Worm (Caenorhabditis elegans) whole organism, L4 larva: ENCODE data around the gene ZK813.7.

ENCODE experiments used
- F26F4.8 ChIP-seq: fragments of 200-800 bp; sonication (Bioruptor generic); conservative IDR thresholded peaks from 2 replicates; pipeline ENCODE4 v1.3.6; 2022; ENCODE audit warnings: missing genetic modification characterization, missing compliant biosample characterization
- F49E8.2 ChIP-seq: sonication (generic microtip); optimal IDR thresholded peaks from 2 replicates; lab custom pipeline; 2016; ENCODE audit warnings: missing compliant biosample characterization, mild to moderate bottlenecking, missing genetic modification characterization, borderline replicate concordance
- T20F7.1 ChIP-seq: fragments of 200-800 bp; sonication (Bioruptor generic); optimal IDR thresholded peaks from 2 replicates; lab custom pipeline; 2018; ENCODE audit warnings: mild to moderate bottlenecking, missing genetic modification characterization, missing compliant biosample characterization
- T26A8.4 ChIP-seq: fragments of 200-800 bp; sonication (Bioruptor generic); IDR thresholded peaks from 2 replicates; pipeline ENCODE4 v1.3.6; 2022; ENCODE audit warnings: missing genetic modification characterization, missing compliant biosample characterization
- Y48G9A.11 ChIP-seq: fragments of 200-800 bp; sonication (Bioruptor generic); IDR thresholded peaks from 2 replicates; pipeline ENCODE4 v1.3.6; 2022; ENCODE audit warnings: missing genetic modification reagents, missing genetic modification characterization, missing compliant biosample characterization
- Y5F2A.4 ChIP-seq: fragments of 200-800 bp; sonication (Bioruptor generic); optimal IDR thresholded peaks from 2 replicates; lab custom pipeline; 2018; ENCODE audit warnings: mild to moderate bottlenecking, missing genetic modification characterization, missing compliant biosample characterization
- Y75B8A.6 ChIP-seq: fragments of 200-800 bp; sonication (Bioruptor generic); IDR thresholded peaks from 2 replicates; pipeline ENCODE4 v1.3.6; 2022; ENCODE audit warnings: missing genetic modification reagents, missing genetic modification characterization, missing compliant biosample characterization
- ZK337.2 ChIP-seq: fragments of 200-800 bp; sonication (Bioruptor generic); IDR thresholded peaks from 2 replicates; pipeline ENCODE4 v1.3.6; 2022; ENCODE audit warnings: missing genetic modification reagents, missing genetic modification characterization, missing compliant biosample characterization
- aha-1 ChIP-seq: fragments of 150-350 bp; peaks from one replicate; lab custom pipeline; 2014; ENCODE audit warnings: missing biosample characterization, missing genetic modification characterization
- ama-1 ChIP-seq: fragments of 150-350 bp; optimal IDR thresholded peaks from 2 replicates; lab custom pipeline; 2014; ENCODE audit warnings: inconsistent platforms, mixed read lengths
- arid-1 ChIP-seq: fragments of 200-800 bp; sonication (Bioruptor generic); conservative IDR thresholded peaks from 2 replicates; pipeline ENCODE4 v1.3.6; 2022; ENCODE audit warnings: missing genetic modification reagents, missing genetic modification characterization, missing compliant biosample characterization
- attf-4 ChIP-seq: sonication (generic microtip); optimal IDR thresholded peaks from 3 replicates; lab custom pipeline; 2017; ENCODE audit warnings: missing biosample characterization, missing genetic modification characterization
- ceh-20 ChIP-seq: fragments of 200-800 bp; sonication (Bioruptor generic); IDR thresholded peaks from 2 replicates; pipeline ENCODE4 v1.3.6; 2022; ENCODE audit warnings: missing genetic modification reagents, missing genetic modification characterization, missing compliant biosample characterization
- ceh-32 ChIP-seq: sonication (generic microtip); optimal IDR thresholded peaks from 2 replicates; lab custom pipeline; 2016; ENCODE audit warnings: mild to moderate bottlenecking, missing genetic modification characterization, missing compliant biosample characterization; ENCODE audit not compliant: poor library complexity
- ceh-44 ChIP-seq: fragments of 200-800 bp; sonication (Bioruptor generic); IDR thresholded peaks from 2 replicates; pipeline ENCODE4 v1.3.6; 2022; ENCODE audit warnings: missing genetic modification reagents, missing genetic modification characterization, missing compliant biosample characterization
- ceh-82 ChIP-seq: sonication (generic microtip); optimal IDR thresholded peaks from 2 replicates; lab custom pipeline; 2017; ENCODE audit warnings: missing biosample characterization, missing genetic modification characterization
- ctbp-1 ChIP-seq: fragments of 200-800 bp; sonication (Bioruptor generic); IDR thresholded peaks from 2 replicates; pipeline ENCODE4 v1.3.6; 2022; ENCODE audit warnings: missing genetic modification reagents, missing genetic modification characterization, missing compliant biosample characterization
- daf-12 ChIP-seq: fragments of 150-350 bp; optimal IDR thresholded peaks from 2 replicates; lab custom pipeline; 2014; ENCODE audit warnings: missing biosample characterization, missing genetic modification reagents, missing genetic modification characterization
- daf-8 ChIP-seq: fragments of 200-800 bp; sonication (Bioruptor generic); IDR thresholded peaks from 2 replicates; pipeline ENCODE4 v1.3.6; 2022; ENCODE audit warnings: missing genetic modification characterization, missing compliant biosample characterization
- dmd-8 ChIP-seq: fragments of 200-800 bp; sonication (Bioruptor generic); IDR thresholded peaks from 2 replicates; pipeline ENCODE4 v1.3.6; 2022; ENCODE audit warnings: missing genetic modification characterization, missing compliant biosample characterization
- dpl-1 ChIP-seq: fragments of 150-350 bp; optimal IDR thresholded peaks from 2 replicates; lab custom pipeline; 2014; ENCODE audit warnings: missing biosample characterization, missing genetic modification reagents, missing genetic modification characterization
- fkh-10 ChIP-seq: fragments of 150-350 bp; optimal IDR thresholded peaks from 2 replicates; lab custom pipeline; 2014; ENCODE audit warnings: missing biosample characterization, missing genetic modification reagents, missing genetic modification characterization
- hif-1 ChIP-seq, 2 experiments: sonication (generic microtip); optimal IDR thresholded peaks; 2 replicates each; lab custom pipeline; 2016 to 2017; ENCODE audit warnings: missing compliant biosample characterization in 2 of 2, missing genetic modification characterization in 2 of 2, missing genetic modification reagents in 2 of 2, missing genotype in 2 of 2, mild to moderate bottlenecking in 1 of 2
- hlh-30 ChIP-seq: sonication (generic microtip); optimal IDR thresholded peaks from 2 replicates; lab custom pipeline; 2017; ENCODE audit warnings: antibody characterized with exemption, mild to moderate bottlenecking, missing genetic modification characterization, missing compliant biosample characterization; ENCODE audit not compliant: insufficient read depth
- jun-1 ChIP-seq: fragments of 150-350 bp; optimal IDR thresholded peaks from 2 replicates; lab custom pipeline; 2014; ENCODE audit warnings: missing biosample characterization, missing genetic modification reagents, missing genetic modification characterization
- lim-7 ChIP-seq: fragments of 200-800 bp; sonication (Bioruptor generic); IDR thresholded peaks from 2 replicates; pipeline ENCODE4 v1.3.6; 2022; ENCODE audit warnings: missing genetic modification characterization, missing compliant biosample characterization
- lin-1 ChIP-seq: fragments of 200-800 bp; sonication (Bioruptor generic); IDR thresholded peaks from 2 replicates; pipeline ENCODE4 v1.3.6; 2022; ENCODE audit warnings: missing genetic modification reagents, missing genetic modification characterization, missing compliant biosample characterization
- lin-39 ChIP-seq: fragments of 150-350 bp; optimal IDR thresholded peaks from 2 replicates; lab custom pipeline; 2014; ENCODE audit warnings: missing biosample characterization, missing genetic modification reagents, missing genetic modification characterization
- madf-5 ChIP-seq, 2 experiments: fragments of 200-800 bp; sonication (Bioruptor generic); IDR thresholded peaks; 2 replicates each; pipeline ENCODE4 v1.3.6; 2022; ENCODE audit warnings: missing compliant biosample characterization in 2 of 2, missing genetic modification characterization in 2 of 2
- madf-9 ChIP-seq: fragments of 200-800 bp; sonication (Bioruptor generic); conservative IDR thresholded peaks from 2 replicates; pipeline ENCODE4 v1.3.6; 2022; ENCODE audit warnings: missing genetic modification reagents, missing genetic modification characterization, missing compliant biosample characterization
- mep-1 ChIP-seq: fragments of 150-350 bp; sonication (generic microtip); optimal IDR thresholded peaks from 3 replicates; lab custom pipeline; 2014; ENCODE audit warnings: missing biosample characterization, missing genetic modification characterization
- mes-2 ChIP-seq: sonication (generic microtip); optimal IDR thresholded peaks from 2 replicates; lab custom pipeline; 2016; ENCODE audit warnings: missing genotype, mild to moderate bottlenecking, missing genetic modification characterization, missing compliant biosample characterization; ENCODE audit not compliant: poor library complexity, severe bottlenecking
- mxl-3 ChIP-seq: fragments of 200-800 bp; sonication (Bioruptor generic); optimal IDR thresholded peaks from 2 replicates; lab custom pipeline; 2018; ENCODE audit warnings: mild to moderate bottlenecking, missing genetic modification characterization, missing compliant biosample characterization
- nhr-10 ChIP-seq: fragments of 150-350 bp; optimal IDR thresholded peaks from 2 replicates; lab custom pipeline; 2014; ENCODE audit warnings: missing biosample characterization, missing genetic modification characterization
- nhr-237 ChIP-seq: sonication (generic microtip); optimal IDR thresholded peaks from 2 replicates; lab custom pipeline; 2017; ENCODE audit warnings: missing biosample characterization, missing genetic modification characterization
- nhr-28 ChIP-seq: fragments of 150-350 bp; optimal IDR thresholded peaks from 2 replicates; lab custom pipeline; 2014; ENCODE audit warnings: missing biosample characterization, missing genetic modification characterization
- nhr-41 ChIP-seq: fragments of 200-800 bp; sonication (Bioruptor generic); IDR thresholded peaks from 2 replicates; pipeline ENCODE4 v1.3.6; 2022; ENCODE audit warnings: missing genetic modification reagents, missing genetic modification characterization, missing compliant biosample characterization
- nhr-42 ChIP-seq: fragments of 200-800 bp; sonication (Bioruptor generic); IDR thresholded peaks from 2 replicates; pipeline ENCODE4 v1.3.6; 2022; ENCODE audit warnings: missing genetic modification characterization, missing compliant biosample characterization
- nhr-48 ChIP-seq: sonication (generic microtip); optimal IDR thresholded peaks from 2 replicates; lab custom pipeline; 2016; ENCODE audit warnings: mild to moderate bottlenecking, missing genetic modification characterization, missing compliant biosample characterization
- nhr-6 ChIP-seq: fragments of 150-350 bp; optimal IDR thresholded peaks from 2 replicates; lab custom pipeline; 2014; ENCODE audit warnings: missing biosample characterization, missing genetic modification characterization
- nhr-76 ChIP-seq: fragments of 150-350 bp; optimal IDR thresholded peaks from 2 replicates; lab custom pipeline; 2014; ENCODE audit warnings: missing biosample characterization, missing genetic modification characterization
- nhr-77 ChIP-seq: fragments of 150-350 bp; optimal IDR thresholded peaks from 2 replicates; lab custom pipeline; 2014; ENCODE audit warnings: missing biosample characterization, missing genetic modification characterization
- sdz-12 ChIP-seq: fragments of 200-800 bp; sonication (Bioruptor generic); optimal IDR thresholded peaks from 2 replicates; lab custom pipeline; 2018; ENCODE audit warnings: mild to moderate bottlenecking, missing genetic modification characterization, missing compliant biosample characterization
- set-16 ChIP-seq: fragments of 200-800 bp; sonication (Bioruptor generic); IDR thresholded peaks from 2 replicates; pipeline ENCODE4 v1.3.6; 2022; ENCODE audit warnings: missing genetic modification reagents, missing genetic modification characterization, missing compliant biosample characterization
- snpc-4 ChIP-seq: fragments of 150-350 bp; optimal IDR thresholded peaks from 2 replicates; lab custom pipeline; 2014; ENCODE audit warnings: missing biosample characterization, missing genetic modification characterization
- spr-1 ChIP-seq: sonication (generic microtip); optimal IDR thresholded peaks from 2 replicates; lab custom pipeline; 2016; ENCODE audit warnings: mild to moderate bottlenecking, missing genetic modification characterization, missing compliant biosample characterization
- tag-97 ChIP-seq: fragments of 200-800 bp; sonication (Bioruptor generic); IDR thresholded peaks from 2 replicates; pipeline ENCODE4 v1.3.6; 2022; ENCODE audit warnings: missing genetic modification characterization, missing compliant biosample characterization
- unc-130 ChIP-seq: sonication (generic microtip); optimal IDR thresholded peaks from 2 replicates; lab custom pipeline; 2016; ENCODE audit warnings: missing genetic modification reagents, missing genetic modification characterization, missing compliant biosample characterization
- unc-62 ChIP-seq, 3 experiments: fragments of 150-350 bp in 1 of 3; sonication (generic microtip); optimal IDR thresholded peaks in 2 of 3; peaks in 1 of 3; 1 replicate in 1 of 3; 2 replicates in 2 of 3; lab custom pipeline; 2014 to 2017; ENCODE audit warnings: missing biosample characterization in 3 of 3, missing genetic modification characterization in 3 of 3, missing genetic modification reagents in 3 of 3, missing genotype in 1 of 3
- zag-1 ChIP-seq: fragments of 150-350 bp; optimal IDR thresholded peaks from 2 replicates; lab custom pipeline; 2014; ENCODE audit warnings: missing biosample characterization, missing genetic modification characterization
- zfp-3 ChIP-seq: fragments of 200-800 bp; sonication (Bioruptor generic); conservative IDR thresholded peaks from 2 replicates; pipeline ENCODE4 v1.3.6; 2022; ENCODE audit warnings: missing genetic modification reagents, missing genetic modification characterization, missing compliant biosample characterization
- zip-11 ChIP-seq: fragments of 200-800 bp; sonication (Bioruptor generic); IDR thresholded peaks from 2 replicates; pipeline ENCODE4 v1.3.6; 2022; ENCODE audit warnings: missing genetic modification characterization, missing compliant biosample characterization
- ztf-7 ChIP-seq: fragments of 150-350 bp; optimal IDR thresholded peaks from 2 replicates; lab custom pipeline; 2014; ENCODE audit warnings: missing biosample characterization, missing genetic modification characterization

ZK813.7 gene

ce11 chrX:3472226-3472625, 27.6 kb downstream of the ZK813.7 start (continued):
- TF ChIP-seq ceh-82 (tag; lab: Kevin White, UChicago) (no peak), ceh-44 (GFP tag; lab: Robert Waterston, UW) (no peak), F26F4.8 (GFP tag; lab: Robert Waterston, UW) (no peak), Y48G9A.11 (no peak), arid-1 (GFP tag; lab: Robert Waterston, UW) (no peak), ceh-32 (tag; lab: Kevin White, UChicago) (no peak), nhr-48 (no peak), daf-12 (tag; lab: Kevin White, UChicago) (no peak), unc-130 (no peak), ceh-20 (GFP tag; lab: Robert Waterston, UW) (no peak), ama-1 (lab: Kevin White, UChicago) (no peak), sdz-12 (GFP tag; lab: Kevin White, UChicago) (no peak), T20F7.1 (GFP tag; lab: Kevin White, UChicago) (no peak), mep-1 (peak; percentile 68), nhr-237 (tag; lab: Kevin White, UChicago) (no peak), Y75B8A.6 (no peak), jun-1 (no peak), set-16 (GFP tag; lab: Robert Waterston, UW) (peak; percentile 53), nhr-41 (no peak), zfp-3 (no peak), hlh-30 (peak; percentile 60), hif-1 (tag; optimal IDR thresholded peaks at IDR 0.05; lab: Kevin White, UChicago) (peak in 1 of 2 experiments; percentile 4), unc-62 (GFP tag; optimal IDR thresholded peaks at IDR 0.05 in 1 of 2; lab: Kevin White, UChicago) (peak in 1 of 2 experiments; percentile 95), unc-62 (tag; optimal IDR thresholded peaks at IDR 0.05; lab: Kevin White, UChicago) (no peak), nhr-76 (tag; lab: Kevin White, UChicago) (no peak), dpl-1 (GFP tag; lab: Kevin White, UChicago) (no peak), madf-9 (no peak), madf-5 (GFP tag; IDR thresholded peaks at IDR 0.05; lab: Robert Waterston, UW) (no peak), tag-97 (no peak), ctbp-1 (GFP tag; lab: Robert Waterston, UW) (no peak), Y5F2A.4 (GFP tag; lab: Kevin White, UChicago) (no peak), snpc-4 (tag; lab: Kevin White, UChicago) (no peak), aha-1 (tag; lab: Kevin White, UChicago) (no peak), zag-1 (tag; lab: Kevin White, UChicago) (no peak), nhr-77 (tag; lab: Kevin White, UChicago) (no peak), F49E8.2 (tag; lab: Kevin White, UChicago) (no peak), ZK337.2 (no peak), T26A8.4 (GFP tag; lab: Robert Waterston, UW) (no peak), lin-39 (tag; lab: Kevin White, UChicago) (no peak), ztf-7 (tag; lab: Kevin White, UChicago) (no peak), nhr-6 (tag; lab: Kevin White, UChicago) (peak; percentile 55), nhr-10 (tag; lab: Kevin White, UChicago) (no peak), dmd-8 (GFP tag; lab: Robert Waterston, UW) (no peak), mxl-3 (GFP tag; lab: Kevin White, UChicago) (peak; percentile 60), spr-1 (tag; lab: Kevin White, UChicago) (no peak), nhr-42 (GFP tag; lab: Robert Waterston, UW) (no peak), mes-2 (tag; lab: Kevin White, UChicago) (peak; percentile 64), zip-11 (no peak), lim-7 (no peak), lin-1 (peak; percentile 52; the same call in 1 of the 2 replicates), attf-4 (tag; lab: Kevin White, UChicago) (no peak), nhr-28 (tag; lab: Kevin White, UChicago) (peak; percentile 87), daf-8 (no peak), fkh-10 (GFP tag; lab: Kevin White, UChicago) (no peak)
